Worm (Caenorhabditis elegans) whole organism, L3 larva: ENCODE measurements around the gene F55C5.10.

Experiments
- ceh-28 ChIP-seq: fragments of 150-350 bp; optimal IDR thresholded peaks from 2 replicates; lab custom pipeline; 2014; ENCODE audit warnings: missing biosample characterization, missing genetic modification reagents, missing genetic modification characterization
- fos-1 ChIP-seq: fragments of 150-350 bp; optimal IDR thresholded peaks from 2 replicates; lab custom pipeline; 2014; ENCODE audit warnings: missing biosample characterization, missing genetic modification characterization
- lin-39 ChIP-seq: fragments of 150-350 bp; optimal IDR thresholded peaks from 2 replicates; lab custom pipeline; 2018; ENCODE audit warnings: missing biosample characterization, missing genetic modification reagents, missing genetic modification characterization
- nfya-1 ChIP-seq: sonication (generic microtip); optimal IDR thresholded peaks from 2 replicates; lab custom pipeline; 2017; ENCODE audit warnings: missing genetic modification characterization, mild to moderate bottlenecking, missing compliant biosample characterization, antibody characterized with exemption, moderate library complexity; ENCODE audit not compliant: insufficient read depth
- nhr-11 ChIP-seq: fragments of 150-350 bp; optimal IDR thresholded peaks from 2 replicates; lab custom pipeline; 2014; ENCODE audit warnings: missing biosample characterization, missing genetic modification characterization
- nhr-25 ChIP-seq: sonication (generic microtip); optimal IDR thresholded peaks from 2 replicates; lab custom pipeline; 2017; ENCODE audit warnings: missing biosample characterization, missing genetic modification characterization
- ztf-11 ChIP-seq: fragments of 150-350 bp; optimal IDR thresholded peaks from 2 replicates; lab custom pipeline; 2014; ENCODE audit warnings: missing biosample characterization, missing genetic modification characterization

- TF ChIP-seq nhr-11 (tag; lab: Kevin White, UChicago) (no peak), lin-39 (no peak), fos-1 (no peak), nhr-25 (no peak), ztf-11 (tag; lab: Kevin White, UChicago) (no peak), nfya-1 (tag; lab: Kevin White, UChicago) (peak; percentile 8), ceh-28 (tag; lab: Kevin White, UChicago) (no peak)
These were observed 31.1 kb downstream of the F55C5.10 start for ce11 chrV:12314413-12314812.
